Worm (Caenorhabditis elegans): ENCODE data around the gene Y49A3A.3.

Gene Y49A3A.3

ce11 chrV:14364586-14365248, 10.5 kb downstream of the Y49A3A.3 start (continued):
- no peak for TF ChIP-seq lir-3 (tag; optimal IDR thresholded peaks at IDR 0.05)
- TF ChIP-seq ztf-11 (tag; optimal IDR thresholded peaks at IDR 0.05): no peak
- peak; percentile 52 for TF ChIP-seq mep-1 (tag; optimal IDR thresholded peaks at IDR 0.05)
- no peak for TF ChIP-seq egl-43 (GFP tag; IDR thresholded peaks at IDR 0.05)
- TF ChIP-seq Y48G9A.11 (GFP tag; IDR thresholded peaks at IDR 0.05): no peak
- TF ChIP-seq spr-3 (GFP tag; optimal IDR thresholded peaks at IDR 0.05): no peak
- no peak for TF ChIP-seq zip-11 (GFP tag; IDR thresholded peaks at IDR 0.05)
- no peak for TF ChIP-seq gei-8 (GFP tag; optimal IDR thresholded peaks at IDR 0.05)
- TF ChIP-seq attf-4 (tag; optimal IDR thresholded peaks at IDR 0.05): no peak
- TF ChIP-seq ceh-20 (GFP tag; IDR thresholded peaks at IDR 0.05): 0 out of 2 replicates have a peak, but pooled peaks have one; percentile 30
- TF ChIP-seq dve-1 (tag; optimal IDR thresholded peaks at IDR 0.05; ENCODE audit: insufficient read depth): peak; percentile 7
- TF ChIP-seq lin-38 (GFP tag; IDR thresholded peaks at IDR 0.05): peak; percentile 30
- TF ChIP-seq lin-15B (tag; optimal IDR thresholded peaks at IDR 0.05): no peak
- TF ChIP-seq nhr-10 (tag; optimal IDR thresholded peaks at IDR 0.05): no peak
- TF ChIP-seq hlh-30 (tag; optimal IDR thresholded peaks at IDR 0.05; ENCODE audit: insufficient read depth): peak; percentile 17
- TF ChIP-seq ces-1 (GFP tag; optimal IDR thresholded peaks at IDR 0.05): no peak
- no peak for TF ChIP-seq F44E2.7 (GFP tag; IDR thresholded peaks at IDR 0.05)
- peak; percentile 44; the same call in 1 of the 2 replicates for TF ChIP-seq pha-4 (GFP tag; IDR thresholded peaks at IDR 0.05)
- TF ChIP-seq pha-4 (tag; optimal IDR thresholded peaks at IDR 0.05): no peak
- TF ChIP-seq F37D6.2 (tag; optimal IDR thresholded peaks at IDR 0.05): no peak
- peak; percentile 22 for TF ChIP-seq nhr-111 (GFP tag; optimal IDR thresholded peaks at IDR 0.05)
- no peak for TF ChIP-seq unc-130 (GFP tag; optimal IDR thresholded peaks at IDR 0.05)
- TF ChIP-seq zip-2 (tag; optimal IDR thresholded peaks at IDR 0.05): no peak
- no peak for TF ChIP-seq nhr-11 (tag; optimal IDR thresholded peaks at IDR 0.05)
- no peak for TF ChIP-seq nhr-77 (tag; optimal IDR thresholded peaks at IDR 0.05)
- no peak for TF ChIP-seq dmd-9 (GFP tag; IDR thresholded peaks at IDR 0.05)
- peak; percentile 38; the same call in 1 of the 2 replicates for TF ChIP-seq set-16 (GFP tag; IDR thresholded peaks at IDR 0.05)
- TF ChIP-seq nhr-42 (GFP tag; IDR thresholded peaks at IDR 0.05): no peak
- no peak for TF ChIP-seq php-3 (GFP tag; IDR thresholded peaks at IDR 0.05)
- TF ChIP-seq nhr-6 (tag; optimal IDR thresholded peaks at IDR 0.05): peak; percentile 57
- no peak for TF ChIP-seq tra-1 (GFP tag; IDR thresholded peaks at IDR 0.05)
- peak; percentile 98 for TF ChIP-seq aha-1 (tag)
- TF ChIP-seq zfp-3 (GFP tag; conservative IDR thresholded peaks at IDR 0.05): 0 out of 2 replicates have a peak, but pooled peaks have one; percentile 8
- no peak for TF ChIP-seq pqm-1 (tag; optimal IDR thresholded peaks at IDR 0.05)
- peak; percentile 25; the same call in 1 of the 2 replicates for TF ChIP-seq T26A8.4 (GFP tag; IDR thresholded peaks at IDR 0.05)
- peak; percentile 51 to 88 for TF ChIP-seq lsy-2 (tag; optimal IDR thresholded peaks at IDR 0.05)
- no peak for TF ChIP-seq ceh-32 (tag; optimal IDR thresholded peaks at IDR 0.05; ENCODE audit: poor library complexity)
- peak; percentile 38 for TF ChIP-seq nhr-48 (tag; optimal IDR thresholded peaks at IDR 0.05)
- no peak for TF ChIP-seq F10B5.3 (tag; optimal IDR thresholded peaks at IDR 0.05)
- no peak for TF ChIP-seq arid-1 (GFP tag; conservative IDR thresholded peaks at IDR 0.05)
- no peak for TF ChIP-seq sdz-12 (GFP tag; optimal IDR thresholded peaks at IDR 0.05)
- TF ChIP-seq ctbp-1 (GFP tag; IDR thresholded peaks at IDR 0.05): no peak
- no peak for TF ChIP-seq madf-9 (GFP tag; conservative IDR thresholded peaks at IDR 0.05)
- TF ChIP-seq hmg-1.1 (GFP tag; IDR thresholded peaks at IDR 0.05): peak; percentile 62
- peak; percentile 58 for TF ChIP-seq hlh-11 (tag; optimal IDR thresholded peaks at IDR 0.05)
- no peak for TF ChIP-seq hif-1 (tag; optimal IDR thresholded peaks at IDR 0.05)
- no peak for TF ChIP-seq lin-1 (GFP tag; IDR thresholded peaks at IDR 0.05)
- TF ChIP-seq Y75B8A.6 (GFP tag; IDR thresholded peaks at IDR 0.05): no peak
- TF ChIP-seq daf-12 (tag; optimal IDR thresholded peaks at IDR 0.05): no peak
- TF ChIP-seq aly-2 (tag; optimal IDR thresholded peaks at IDR 0.05): no peak

Data from whole organism, L4 larva.